Worm (Caenorhabditis elegans) whole organism, L3 larva: ENCODE data around the gene F54E2.5.

Source experiments
- R02D3.7 ChIP-seq: fragments of 150-350 bp; optimal IDR thresholded peaks from 2 replicates; lab custom pipeline; 2014; ENCODE audit warnings: missing biosample characterization, missing genetic modification characterization
- eor-1 ChIP-seq, 2 experiments: fragments of 150-350 bp; optimal IDR thresholded peaks; 2 replicates each; lab custom pipeline; 2014 to 2018; ENCODE audit warnings: missing biosample characterization in 2 of 2, missing genetic modification characterization in 2 of 2
- fos-1 ChIP-seq: fragments of 150-350 bp; optimal IDR thresholded peaks from 2 replicates; lab custom pipeline; 2014; ENCODE audit warnings: missing biosample characterization, missing genetic modification characterization
- jun-1 ChIP-seq: fragments of 150-350 bp; optimal IDR thresholded peaks from 2 replicates; lab custom pipeline; 2014; ENCODE audit warnings: missing biosample characterization, missing genetic modification reagents, missing genetic modification characterization
- lin-15B ChIP-seq: fragments of 150-350 bp; optimal IDR thresholded peaks from 2 replicates; lab custom pipeline; 2014; ENCODE audit warnings: missing biosample characterization, missing genetic modification characterization
- nhr-11 ChIP-seq: fragments of 150-350 bp; optimal IDR thresholded peaks from 2 replicates; lab custom pipeline; 2014; ENCODE audit warnings: missing biosample characterization, missing genetic modification characterization
- nhr-28 ChIP-seq: fragments of 150-350 bp; optimal IDR thresholded peaks from 2 replicates; lab custom pipeline; 2014; ENCODE audit warnings: missing biosample characterization, missing genetic modification characterization
- nhr-76 ChIP-seq: fragments of 150-350 bp; sonication (generic microtip); optimal IDR thresholded peaks from 5 replicates; lab custom pipeline; 2014; ENCODE audit warnings: missing biosample characterization, missing genetic modification characterization
- nhr-77 ChIP-seq: fragments of 150-350 bp; optimal IDR thresholded peaks from 2 replicates; lab custom pipeline; 2014; ENCODE audit warnings: missing biosample characterization, missing genetic modification characterization
- unc-39 ChIP-seq: sonication (generic microtip); optimal IDR thresholded peaks from 4 replicates; lab custom pipeline; 2017; ENCODE audit warnings: missing biosample characterization, missing genetic modification characterization
- zag-1 ChIP-seq: fragments of 150-350 bp; optimal IDR thresholded peaks from 2 replicates; lab custom pipeline; 2014; ENCODE audit warnings: missing biosample characterization, missing genetic modification characterization
- ztf-4 ChIP-seq: fragments of 150-350 bp; optimal IDR thresholded peaks from 2 replicates; lab custom pipeline; 2014; ENCODE audit warnings: missing biosample characterization, missing genetic modification characterization

DNA sequence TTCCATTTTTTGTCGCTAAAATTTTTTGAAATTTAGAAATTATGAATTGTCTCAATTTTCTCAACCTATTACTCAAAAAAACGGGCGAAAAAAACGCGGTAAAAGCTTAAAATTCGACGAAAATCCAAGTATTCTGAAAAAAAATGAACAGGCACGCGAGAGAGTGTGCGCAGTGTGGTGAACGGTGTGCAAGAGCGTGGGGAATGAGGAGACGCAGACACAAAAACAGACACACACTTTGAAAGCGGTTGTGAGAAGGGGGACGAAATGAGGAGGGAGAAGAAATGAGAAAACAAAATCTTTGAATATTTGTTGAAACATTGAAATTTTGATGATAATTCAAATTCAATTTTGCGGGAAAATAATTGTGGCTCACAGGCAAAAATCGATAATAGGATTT lies 11.0 kb upstream of the F54E2.5 start, which contains the start of gene T03D3.5:
- TF ChIP-seq eor-1 (tag; optimal IDR thresholded peaks at IDR 0.05; lab: Kevin White, UChicago), result no peak
- TF ChIP-seq zag-1, result no peak
- TF ChIP-seq R02D3.7, result no peak
- no peak for TF ChIP-seq nhr-76 (tag; lab: Kevin White, UChicago)
- no peak for TF ChIP-seq nhr-77 (tag; lab: Kevin White, UChicago)
- no peak for TF ChIP-seq ztf-4
- no peak for TF ChIP-seq fos-1 (tag; lab: Kevin White, UChicago)
- TF ChIP-seq jun-1, result no peak
- TF ChIP-seq unc-39 (tag; lab: Kevin White, UChicago), result no peak
- no peak for TF ChIP-seq lin-15B (tag; lab: Kevin White, UChicago)
- no peak for TF ChIP-seq nhr-11 (tag; lab: Kevin White, UChicago)
- no peak for TF ChIP-seq nhr-28
